Worm (Caenorhabditis elegans): Measurements from ENCODE around the gene F07C6.3.

F07C6.3 gene

ce11 chrIV:12795371-12795936 lies 6.4 kb downstream of the F07C6.3 start:
- peak; percentile 53 for TF ChIP-seq nhr-85 (tag)
- TF ChIP-seq elt-2 (tag; optimal IDR thresholded peaks at IDR 0.05): peak; percentile 28
- TF ChIP-seq nhr-19 (GFP tag; conservative IDR thresholded peaks at IDR 0.05): 0 out of 2 replicates have a peak, but pooled peaks have one; percentile 31
- no peak for TF ChIP-seq rnt-1 (tag; optimal IDR thresholded peaks at IDR 0.05)
- TF ChIP-seq snpc-4 (tag; optimal IDR thresholded peaks at IDR 0.05): peak; percentile 80
- TF ChIP-seq unc-130 (tag; optimal IDR thresholded peaks at IDR 0.05): no peak
- TF ChIP-seq ama-1 (optimal IDR thresholded peaks at IDR 0.05): no peak
- TF ChIP-seq swsn-7 (tag; optimal IDR thresholded peaks at IDR 0.05): no peak
- no peak for TF ChIP-seq nhr-28 (tag; optimal IDR thresholded peaks at IDR 0.05)
- no peak for TF ChIP-seq unc-86 (tag; optimal IDR thresholded peaks at IDR 0.05)
- TF ChIP-seq unc-30 (tag; optimal IDR thresholded peaks at IDR 0.05): no peak
- TF ChIP-seq ceh-8 (GFP tag; optimal IDR thresholded peaks at IDR 0.05): no peak
- TF ChIP-seq nhr-71 (tag; optimal IDR thresholded peaks at IDR 0.05): peak; percentile 23
- no peak for TF ChIP-seq lin-39 (tag; optimal IDR thresholded peaks at IDR 0.05)
- TF ChIP-seq lin-14 (GFP tag; optimal IDR thresholded peaks at IDR 0.05): no peak
- TF ChIP-seq fkh-8 (tag; optimal IDR thresholded peaks at IDR 0.05): no peak
- no peak for TF ChIP-seq efl-1 (optimal IDR thresholded peaks at IDR 0.05)
- TF ChIP-seq efl-1 (GFP tag; optimal IDR thresholded peaks at IDR 0.05 in 1 of 2): no peak
- no peak for TF ChIP-seq unc-62 (GFP tag; optimal IDR thresholded peaks at IDR 0.05)
- no peak for TF ChIP-seq pqm-1 (tag; optimal IDR thresholded peaks at IDR 0.05)
- TF ChIP-seq ceh-88 (GFP tag; IDR thresholded peaks at IDR 0.05): no peak
- TF ChIP-seq C34B4.2 (tag; optimal IDR thresholded peaks at IDR 0.05): no peak
- TF ChIP-seq sup-37 (GFP tag; optimal IDR thresholded peaks at IDR 0.05): no peak
- no peak for TF ChIP-seq mdl-1 (tag; optimal IDR thresholded peaks at IDR 0.05)
- no peak for TF ChIP-seq fkh-10 (GFP tag; optimal IDR thresholded peaks at IDR 0.05)
- peak; percentile 8 for TF ChIP-seq nhr-90 (tag; optimal IDR thresholded peaks at IDR 0.05; ENCODE audit: poor library complexity)
- no peak for TF ChIP-seq ces-1 (GFP tag; optimal IDR thresholded peaks at IDR 0.05)
- TF ChIP-seq F16B12.6 (tag; optimal IDR thresholded peaks at IDR 0.05): no peak
- TF ChIP-seq isw-1 (GFP tag; IDR thresholded peaks at IDR 0.05): no peak
- TF ChIP-seq dpl-1 (GFP tag; optimal IDR thresholded peaks at IDR 0.05): no peak
- no peak for TF ChIP-seq nhr-12 (tag; optimal IDR thresholded peaks at IDR 0.05)
- no peak for TF ChIP-seq mef-2 (tag; optimal IDR thresholded peaks at IDR 0.05)

- no peak for TF ChIP-seq snu-23 (GFP tag; optimal IDR thresholded peaks at IDR 0.05)
- no peak for TF ChIP-seq ama-1 (optimal IDR thresholded peaks at IDR 0.05)
- TF ChIP-seq nhr-19 (GFP tag; conservative IDR thresholded peaks at IDR 0.05): no peak
- no peak for TF ChIP-seq F16B12.6 (tag; optimal IDR thresholded peaks at IDR 0.05)
- TF ChIP-seq swsn-7 (tag; optimal IDR thresholded peaks at IDR 0.05): no peak
- no peak for TF ChIP-seq fkh-8 (tag; optimal IDR thresholded peaks at IDR 0.05)
- no peak for TF ChIP-seq efl-1 (optimal IDR thresholded peaks at IDR 0.05)
- no peak for TF ChIP-seq efl-1 (GFP tag; optimal IDR thresholded peaks at IDR 0.05 in 1 of 2)
- no peak for TF ChIP-seq C04F5.9 (tag; optimal IDR thresholded peaks at IDR 0.05)
- TF ChIP-seq pax-3 (tag; optimal IDR thresholded peaks at IDR 0.05): no peak
- TF ChIP-seq unc-130 (tag; optimal IDR thresholded peaks at IDR 0.05): no peak
- TF ChIP-seq lin-35 (GFP tag; optimal IDR thresholded peaks at IDR 0.05): no peak
- TF ChIP-seq nhr-85 (tag): peak; percentile 81
- no peak for TF ChIP-seq unc-62 (GFP tag; optimal IDR thresholded peaks at IDR 0.05)
- TF ChIP-seq zip-4 (GFP tag; optimal IDR thresholded peaks at IDR 0.05): no peak
- peak; percentile 66 for TF ChIP-seq lin-14 (GFP tag; optimal IDR thresholded peaks at IDR 0.05)
- TF ChIP-seq Y116A8C.19 (tag; optimal IDR thresholded peaks at IDR 0.05; ENCODE audit: borderline replicate concordance): no peak
- TF ChIP-seq tlp-1 (tag; optimal IDR thresholded peaks at IDR 0.05): no peak
- no peak for TF ChIP-seq mep-1 (tag; optimal IDR thresholded peaks at IDR 0.05)
Observed at ce11 chrIV:12796811-12797210, 7.8 kb downstream of the F07C6.3 start.

ce11 chrIV:12805595-12805994 lies 16.6 kb downstream of the F07C6.3 start, which contains the start of gene F07C6.4:
F07C6.4 (plus strand) TSS chrIV:12805924.
- TF ChIP-seq ceh-8 (GFP tag; optimal IDR thresholded peaks at IDR 0.05): no peak
- TF ChIP-seq nhr-77 (tag; optimal IDR thresholded peaks at IDR 0.05): no peak
- no peak for TF ChIP-seq nhr-71 (tag; optimal IDR thresholded peaks at IDR 0.05)
